Fruit fly (Drosophila melanogaster): ENCODE measurements around the gene CG11594.

CG11594 gene

dm6 chr3L:3995554-3995953 lies 30.3 kb downstream of the CG11594 start:
- no peak for TF ChIP-seq noc (tag; optimal IDR thresholded peaks at IDR 0.05)

- no peak for TF ChIP-seq noc (tag; optimal IDR thresholded peaks at IDR 0.05)
Observed at dm6 chr3L:3983466-3983946, 42.3 kb downstream of the CG11594 start, which contains the start of gene scrt. Gene scrt (plus strand): TSS chr3L:3983896.

DNA sequence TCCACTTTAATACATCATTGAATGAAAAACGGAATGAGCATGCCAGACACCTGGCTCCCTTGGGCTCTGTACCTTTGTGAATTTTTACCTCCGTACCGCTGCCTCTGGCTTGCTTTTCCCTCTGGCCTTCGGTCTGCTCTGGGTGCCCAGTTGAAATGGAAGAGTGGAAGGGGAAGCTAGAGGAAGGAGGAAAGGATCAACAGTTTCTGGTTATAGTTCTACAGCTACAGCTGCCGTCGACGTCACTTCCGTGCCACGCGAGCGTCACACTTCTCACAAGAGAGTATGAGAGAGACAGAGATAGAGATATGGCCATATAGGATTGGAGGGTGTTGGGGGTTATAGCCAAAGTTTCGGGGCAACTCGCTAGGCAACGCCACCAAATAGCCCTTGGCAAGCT lies 45.8 kb downstream of the CG11594 start:
- TF ChIP-seq noc (tag; optimal IDR thresholded peaks at IDR 0.05) = no peak

DNA sequence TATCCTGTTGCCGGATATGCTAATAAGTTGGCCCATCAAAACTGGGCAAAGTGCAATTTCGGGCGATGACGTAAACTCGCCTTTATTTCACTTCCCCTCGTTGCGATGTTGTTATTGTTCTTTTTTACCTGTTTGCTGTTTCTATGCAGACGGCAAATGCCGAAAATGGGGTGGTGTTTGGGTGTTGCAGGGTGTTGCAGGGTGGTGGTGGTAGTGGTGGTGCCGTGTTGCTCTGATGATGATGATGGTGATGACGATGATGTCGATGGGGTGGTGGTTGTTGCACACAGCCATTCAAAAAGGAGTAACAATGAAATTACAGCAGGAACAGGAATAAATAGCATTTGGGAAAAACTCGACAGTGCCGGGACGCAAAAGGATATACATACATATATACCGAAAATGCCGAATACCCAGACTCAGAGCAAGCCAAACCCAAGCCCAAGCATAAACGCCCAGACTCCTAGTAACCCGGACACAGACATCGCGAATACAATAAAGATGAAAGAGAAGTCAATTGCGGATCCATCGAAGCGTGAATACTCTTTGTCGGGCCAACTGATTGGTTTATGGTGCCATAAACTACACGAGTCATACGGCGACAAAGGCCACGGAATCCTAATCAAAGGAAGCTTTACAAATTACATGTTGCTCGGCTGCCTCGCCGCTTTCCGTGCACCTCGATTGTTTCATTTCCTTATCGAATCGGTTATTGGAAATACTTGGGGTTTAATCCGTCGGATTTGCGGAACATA lies 46.9 kb downstream of the CG11594 start:
- TF ChIP-seq noc (tag; optimal IDR thresholded peaks at IDR 0.05) = no peak

- no peak for TF ChIP-seq noc (tag; optimal IDR thresholded peaks at IDR 0.05)
Observed at dm6 chr3L:3977622-3978355, 48.0 kb downstream of the CG11594 start.

DNA sequence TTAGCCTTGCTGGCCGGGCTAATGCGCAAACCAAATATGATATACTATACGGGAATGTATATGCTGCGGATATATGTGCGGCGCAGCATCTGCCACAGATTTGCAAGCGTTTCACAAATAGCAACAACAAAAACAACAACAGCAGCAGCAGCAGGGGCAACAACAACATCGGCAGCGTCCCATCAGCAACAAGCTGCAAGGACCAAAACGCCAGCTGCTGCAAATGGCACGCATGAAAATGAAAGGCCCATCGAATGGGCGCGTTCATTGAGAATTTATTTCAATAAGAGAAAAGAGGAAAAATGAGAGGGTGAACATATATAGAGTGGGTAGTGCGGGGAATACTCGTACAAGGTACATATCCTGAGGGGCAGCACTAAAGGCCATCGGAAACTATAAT lies 49.4 kb downstream of the CG11594 start:
- no peak for TF ChIP-seq noc (tag; optimal IDR thresholded peaks at IDR 0.05)
